Fruit fly (Drosophila melanogaster): ENCODE data around the gene Cpr67B.

The Cpr67B gene

DNA sequence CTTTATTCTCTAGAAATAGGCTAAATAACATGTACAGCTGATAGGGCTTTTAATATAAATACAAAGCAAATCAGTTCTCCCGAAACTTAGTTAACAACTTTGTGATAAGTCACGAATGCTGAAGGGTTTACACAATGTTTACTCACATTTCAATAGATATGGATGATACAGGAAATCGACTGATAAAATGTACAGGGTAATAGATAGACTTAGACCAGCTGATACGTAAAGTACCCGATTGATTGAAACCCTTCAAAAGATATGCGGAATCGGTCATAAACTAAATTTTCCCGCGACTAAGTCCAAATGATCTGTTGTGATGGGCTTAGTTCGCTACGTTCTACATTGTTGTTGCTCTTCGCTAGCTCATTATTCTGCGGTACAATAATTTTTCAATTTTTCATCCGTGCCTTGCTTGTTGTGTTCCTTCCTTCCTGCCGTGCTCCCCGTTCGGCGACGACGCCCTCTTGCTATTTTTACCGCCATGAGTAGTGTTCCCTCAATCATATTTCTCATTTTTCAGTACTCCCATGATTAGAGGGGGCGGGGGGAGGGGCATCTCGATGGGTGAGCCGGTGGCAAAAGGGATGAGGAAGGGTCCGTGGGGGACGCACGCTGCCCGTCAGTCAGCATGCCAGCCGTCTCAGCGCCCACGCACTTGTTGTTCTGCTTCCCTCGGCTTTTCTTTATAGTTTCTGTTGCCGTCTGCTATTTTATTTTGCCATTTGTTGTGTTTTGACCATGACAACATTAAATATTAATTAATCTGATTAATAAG lies 28.4 kb downstream of the Cpr67B start:
- TF ChIP-seq bab2 (GFP tag; optimal IDR thresholded peaks at IDR 0.05) (no peak), rib (GFP tag; IDR thresholded peaks at IDR 0.05) (peak; percentile 48; the same call in 1 of the 2 replicates), sr (GFP tag; IDR thresholded peaks at IDR 0.05) (peak; percentile 98), Med (GFP tag) (peak; percentile 71), chinmo (GFP tag; IDR thresholded peaks at IDR 0.05; ENCODE audit: partially characterized antibody) (0 out of 4 replicates have a peak, but pooled peaks have one; percentile 43), CG9932 (GFP tag; IDR thresholded peaks at IDR 0.05) (0 out of 2 replicates have a peak, but pooled peaks have one; percentile 7), chm (GFP tag; IDR thresholded peaks at IDR 0.05) (no peak), CG7987 (GFP tag; optimal IDR thresholded peaks at IDR 0.05) (no peak), CG14050 (GFP tag; IDR thresholded peaks at IDR 0.05) (no peak), CG3281 (GFP tag; optimal IDR thresholded peaks at IDR 0.05) (no peak), grn (GFP tag; optimal IDR thresholded peaks at IDR 0.05) (peak; percentile 72), Gsc (GFP tag; IDR thresholded peaks at IDR 0.05) (no peak), ci (GFP tag; IDR thresholded peaks at IDR 0.05) (0 out of 3 replicates have a peak, but pooled peaks have one; percentile 33), CG14014 (GFP tag; IDR thresholded peaks at IDR 0.05) (no peak), hb (GFP tag; IDR thresholded peaks at IDR 0.05; ENCODE audit: partially characterized antibody) (no peak), Mrtf (GFP tag; IDR thresholded peaks at IDR 0.05) (no peak), CG10462 (GFP tag; optimal IDR thresholded peaks at IDR 0.05) (no peak), tll (GFP tag; optimal IDR thresholded peaks at IDR 0.05) (no peak), CG6683 (GFP tag; optimal IDR thresholded peaks at IDR 0.05) (no peak), CG17612 (GFP tag; IDR thresholded peaks at IDR 0.05) (no peak), zfh1 (GFP tag; IDR thresholded peaks at IDR 0.05) (no peak), crol (GFP tag; IDR thresholded peaks at IDR 0.05) (peak; percentile 97), exex (tag; optimal IDR thresholded peaks at IDR 0.05) (peak; percentile 40), C15 (GFP tag; IDR thresholded peaks at IDR 0.05) (no peak), pita (GFP tag; optimal IDR thresholded peaks at IDR 0.05) (no peak), HLH3B (GFP tag; IDR thresholded peaks at IDR 0.05) (no peak), CG31224 (GFP tag; IDR thresholded peaks at IDR 0.05) (0 out of 2 replicates have a peak, but pooled peaks have one; percentile 5), HmgD (GFP tag; optimal IDR thresholded peaks at IDR 0.05) (no peak), CG3847 (GFP tag; IDR thresholded peaks at IDR 0.05) (no peak), CG34376 (GFP tag; optimal IDR thresholded peaks at IDR 0.05) (peak; percentile 51), CG12769 (tag; optimal IDR thresholded peaks at IDR 0.05) (peak; percentile 98), kah (GFP tag; optimal IDR thresholded peaks at IDR 0.05) (peak; percentile 64), CG10366 (GFP tag; IDR thresholded peaks at IDR 0.05) (no peak), CG11456 (GFP tag; IDR thresholded peaks at IDR 0.05) (peak; percentile 47; the same call in 1 of the 3 replicates), CG6765 (GFP tag; optimal IDR thresholded peaks at IDR 0.05) (no peak), NfI (GFP tag; optimal IDR thresholded peaks at IDR 0.05) (no peak), CG3838 (GFP tag; optimal IDR thresholded peaks at IDR 0.05) (no peak), Camta (GFP tag; optimal IDR thresholded peaks at IDR 0.05) (no peak), Aef1 (GFP tag; IDR thresholded peaks at IDR 0.05) (no peak), tio (GFP tag; optimal IDR thresholded peaks at IDR 0.05) (no peak), fd3F (GFP tag; optimal IDR thresholded peaks at IDR 0.05) (no peak), Adf1 (GFP tag; IDR thresholded peaks at IDR 0.05) (peak; percentile 12; the same call in 1 of the 2 replicates), pb (GFP tag; optimal IDR thresholded peaks at IDR 0.05) (no peak), nmo (GFP tag; optimal IDR thresholded peaks at IDR 0.05) (no peak), Sox100B (GFP tag; optimal IDR thresholded peaks at IDR 0.05) (no peak), Optix (GFP tag; IDR thresholded peaks at IDR 0.05) (no peak), ewg (GFP tag; optimal IDR thresholded peaks at IDR 0.05) (no peak), Hr39 (optimal IDR thresholded peaks at IDR 0.05) (peak; percentile 65), Antp (GFP tag; optimal IDR thresholded peaks at IDR 0.05) (no peak), CG10543 (GFP tag; optimal IDR thresholded peaks at IDR 0.05) (peak; percentile 88)
